Fruit fly (Drosophila melanogaster) whole organism, embryonic: ENCODE measurements around the gene CG15461.

Experiments used
- ATbp ChIP-seq: fragments of 200-800 bp; sonication (Bioruptor generic); optimal IDR thresholded peaks from 2 replicates; lab custom pipeline; 2017; ENCODE audit warnings: missing biosample characterization, mild to moderate bottlenecking, missing genetic modification characterization, missing genetic modification reagents
- CG10543 ChIP-seq: fragments of 200-800 bp; sonication (Bioruptor generic); optimal IDR thresholded peaks from 3 replicates; lab custom pipeline; 2017; ENCODE audit warnings: missing biosample characterization, mild to moderate bottlenecking, missing genetic modification characterization, moderate library complexity
- CG11504 ChIP-seq: fragments of 200-800 bp; sonication (Bioruptor generic); optimal IDR thresholded peaks from 3 replicates; lab custom pipeline; 2019; ENCODE audit warnings: missing biosample characterization, mild to moderate bottlenecking, missing genetic modification characterization, moderate library complexity
- CG12104 ChIP-seq: fragments of 200-800 bp; sonication (Bioruptor generic); optimal IDR thresholded peaks from 3 replicates; lab custom pipeline; 2016; ENCODE audit warnings: missing biosample characterization, missing genetic modification characterization
- CG12391 ChIP-seq: fragments of 200-800 bp; sonication (Bioruptor generic); optimal IDR thresholded peaks from 3 replicates; lab custom pipeline; 2018; ENCODE audit warnings: missing biosample characterization, mild to moderate bottlenecking, missing genetic modification characterization, moderate library complexity
- CG14860 ChIP-seq: fragments of 200-800 bp; sonication (Bioruptor generic); IDR thresholded peaks from 3 replicates; pipeline ENCODE4 v1.3.6; 2022; ENCODE audit warnings: missing biosample characterization, missing genetic modification characterization; ENCODE audit not compliant: partially characterized antibody
- CG17361 ChIP-seq: fragments of 200-800 bp; sonication (Bioruptor generic); IDR thresholded peaks from 3 replicates; pipeline ENCODE4 v1.3.6; 2022; ENCODE audit warnings: missing biosample characterization, missing genetic modification characterization
- CG17802 ChIP-seq: fragments of 200-800 bp; sonication (Bioruptor generic); optimal IDR thresholded peaks from 2 replicates; lab custom pipeline; 2018; ENCODE audit warnings: missing biosample characterization, mild to moderate bottlenecking, missing genetic modification characterization, moderate library complexity
- CG18599 ChIP-seq: fragments of 200-800 bp; sonication (Bioruptor generic); optimal IDR thresholded peaks from 3 replicates; lab custom pipeline; 2017; ENCODE audit warnings: missing biosample characterization, missing genetic modification characterization, mild to moderate bottlenecking, moderate library complexity, missing genetic modification reagents
- CG18764 ChIP-seq: fragments of 200-800 bp; sonication (Bioruptor generic); optimal IDR thresholded peaks from 3 replicates; lab custom pipeline; 2016; ENCODE audit warnings: missing biosample characterization, missing genetic modification characterization
- CG3163 ChIP-seq: fragments of 200-800 bp; sonication (Bioruptor generic); optimal IDR thresholded peaks from 3 replicates; lab custom pipeline; 2016; ENCODE audit warnings: missing biosample characterization, missing genetic modification characterization
- CG34422 ChIP-seq: fragments of 200-800 bp; sonication (Bioruptor generic); IDR thresholded peaks from 3 replicates; pipeline ENCODE4 v1.3.6; 2022; ENCODE audit warnings: missing biosample characterization, missing genetic modification characterization
- CG4424 ChIP-seq: fragments of 200-800 bp; sonication (Bioruptor generic); optimal IDR thresholded peaks from 3 replicates; lab custom pipeline; 2016; ENCODE audit warnings: missing biosample characterization, missing genetic modification characterization
- CG6272 ChIP-seq: fragments of 200-800 bp; sonication (Bioruptor generic); IDR thresholded peaks from 2 replicates; pipeline ENCODE4 v1.3.6; 2022; ENCODE audit warnings: missing biosample characterization, missing genetic modification characterization
- CG8944 ChIP-seq: fragments of 200-800 bp; sonication (Bioruptor generic); optimal IDR thresholded peaks from 3 replicates; lab custom pipeline; 2016; ENCODE audit warnings: missing biosample characterization, missing genetic modification characterization
- CG9437 ChIP-seq: fragments of 200-800 bp; sonication (Bioruptor generic); optimal IDR thresholded peaks from 2 replicates; lab custom pipeline; 2018; ENCODE audit warnings: missing biosample characterization, mild to moderate bottlenecking, missing genetic modification characterization
- CG9797 ChIP-seq: fragments of 200-800 bp; sonication (Bioruptor generic); optimal IDR thresholded peaks from 3 replicates; lab custom pipeline; 2018; ENCODE audit warnings: missing biosample characterization, mild to moderate bottlenecking, missing genetic modification characterization
- Chrac-16 ChIP-seq: fragments of 200-800 bp; sonication (Bioruptor generic); optimal IDR thresholded peaks from 3 replicates; lab custom pipeline; 2016; ENCODE audit warnings: missing biosample characterization, missing genetic modification characterization
- CoRest ChIP-seq: fragments of 200-800 bp; sonication (Bioruptor generic); optimal IDR thresholded peaks from 3 replicates; lab custom pipeline; 2018; ENCODE audit warnings: missing biosample characterization, mild to moderate bottlenecking, missing genetic modification characterization, moderate library complexity
- E2f2 ChIP-seq: fragments of 200-800 bp; sonication (Bioruptor generic); IDR thresholded peaks from 2 replicates; pipeline ENCODE4 v1.3.6; 2022; ENCODE audit warnings: missing biosample characterization, missing genetic modification characterization
- H15 ChIP-seq: fragments of 200-800 bp; sonication (Bioruptor generic); IDR thresholded peaks from 3 replicates; pipeline ENCODE4 v1.3.6; 2022; ENCODE audit warnings: missing biosample characterization, missing genetic modification characterization
- HLH54F ChIP-seq: fragments of 200-800 bp; sonication (Bioruptor generic); optimal IDR thresholded peaks from 3 replicates; lab custom pipeline; 2016; ENCODE audit warnings: missing biosample characterization, missing genetic modification characterization
- HLHmδ ChIP-seq: fragments of 200-800 bp; sonication (Bioruptor generic); optimal IDR thresholded peaks from 2 replicates; lab custom pipeline; 2018; ENCODE audit warnings: missing biosample characterization, mild to moderate bottlenecking, missing genetic modification characterization, moderate library complexity
- Hmr ChIP-seq: fragments of 200-800 bp; sonication (Bioruptor generic); optimal IDR thresholded peaks from 3 replicates; lab custom pipeline; 2017; ENCODE audit warnings: mild to moderate bottlenecking, missing biosample characterization, missing genetic modification reagents, missing genetic modification characterization
- Kr ChIP-seq: fragments of 200-800 bp; sonication (Bioruptor generic); optimal IDR thresholded peaks from 2 replicates; lab custom pipeline; 2017; ENCODE audit warnings: missing biosample characterization, mild to moderate bottlenecking, missing genetic modification characterization
- Mad ChIP-seq: fragments of 200-800 bp; sonication (Bioruptor generic); optimal IDR thresholded peaks from 2 replicates; lab custom pipeline; 2016; ENCODE audit warnings: missing biosample characterization, missing genetic modification characterization
- Ssrp ChIP-seq: fragments of 200-800 bp; sonication (Bioruptor generic); optimal IDR thresholded peaks from 2 replicates; lab custom pipeline; 2018; ENCODE audit warnings: missing biosample characterization, mild to moderate bottlenecking, missing genetic modification characterization, moderate library complexity
- ab ChIP-seq: fragments of 200-800 bp; sonication (Bioruptor generic); optimal IDR thresholded peaks from 2 replicates; lab custom pipeline; 2016; ENCODE audit warnings: missing biosample characterization, missing genetic modification characterization
- btn ChIP-seq: fragments of 200-800 bp; sonication (Bioruptor generic); optimal IDR thresholded peaks from 2 replicates; lab custom pipeline; 2016; ENCODE audit warnings: missing biosample characterization, missing genetic modification characterization
- cas ChIP-seq: fragments of 200-800 bp; sonication (Bioruptor generic); IDR thresholded peaks from 2 replicates; pipeline ENCODE4 v1.3.6; 2022; ENCODE audit warnings: missing biosample characterization, missing genetic modification characterization
- croc ChIP-seq: fragments of 200-800 bp; sonication (Bioruptor generic); conservative IDR thresholded peaks from 3 replicates; pipeline ENCODE4 v1.3.6; 2022; ENCODE audit warnings: missing biosample characterization, missing genetic modification characterization
- dati ChIP-seq: fragments of 200-800 bp; sonication (Bioruptor generic); IDR thresholded peaks from 2 replicates; pipeline ENCODE4 v1.3.6; 2022; ENCODE audit warnings: missing biosample characterization, missing genetic modification characterization
- dpn ChIP-seq, 2 experiments: fragments of 200-800 bp; sonication (Bioruptor generic); optimal IDR thresholded peaks; 3 replicates each; lab custom pipeline; 2016; ENCODE audit warnings: missing biosample characterization in 2 of 2, missing genetic modification characterization in 2 of 2
- ems ChIP-seq: fragments of 200-800 bp; sonication (Bioruptor generic); optimal IDR thresholded peaks from 3 replicates; lab custom pipeline; 2016; ENCODE audit warnings: missing biosample characterization, missing genetic modification characterization
- fd3F ChIP-seq: fragments of 200-800 bp; sonication (Bioruptor generic); optimal IDR thresholded peaks from 2 replicates; lab custom pipeline; 2018; ENCODE audit warnings: missing biosample characterization, mild to moderate bottlenecking, missing genetic modification characterization, moderate library complexity
- ind ChIP-seq: fragments of 200-800 bp; sonication (Bioruptor generic); optimal IDR thresholded peaks from 3 replicates; lab custom pipeline; 2016; ENCODE audit warnings: missing biosample characterization, missing genetic modification characterization
- jigr1 ChIP-seq: fragments of 200-800 bp; sonication (Bioruptor generic); IDR thresholded peaks from 3 replicates; pipeline ENCODE4 v1.3.6; 2022; ENCODE audit warnings: missing biosample characterization, missing genetic modification characterization
- kah ChIP-seq: fragments of 200-800 bp; sonication (Bioruptor generic); optimal IDR thresholded peaks from 2 replicates; lab custom pipeline; 2018; ENCODE audit warnings: missing biosample characterization, mild to moderate bottlenecking, missing genetic modification characterization
- lilli ChIP-seq: fragments of 200-800 bp; sonication (Bioruptor generic); optimal IDR thresholded peaks from 3 replicates; lab custom pipeline; 2016; ENCODE audit warnings: missing biosample characterization, missing genetic modification characterization
- lmd ChIP-seq: fragments of 200-800 bp; sonication (Bioruptor generic); IDR thresholded peaks from 2 replicates; pipeline ENCODE4 v1.3.6; 2022; ENCODE audit warnings: missing biosample characterization, missing genetic modification characterization
- lola ChIP-seq, 3 experiments: fragments of >200 bp in 2 of 3; fragments of 200-800 bp in 1 of 3; sonication (Bioruptor generic) in 1 of 3; optimal IDR thresholded peaks; 2 replicates each; lab custom pipeline; 2017 to 2019; ENCODE audit warnings: missing biosample characterization in 3 of 3, missing genetic modification characterization in 3 of 3, mild to moderate bottlenecking in 1 of 3, moderate library complexity in 1 of 3
- org-1 ChIP-seq: fragments of 200-800 bp; sonication (Bioruptor generic); optimal IDR thresholded peaks from 2 replicates; lab custom pipeline; 2017; ENCODE audit warnings: missing biosample characterization, missing genetic modification characterization
- pan ChIP-seq, 4 experiments: fragments of >200 bp in 3 of 4; fragments of 200-800 bp in 1 of 4; sonication (Bioruptor generic) in 1 of 4; optimal IDR thresholded peaks in 3 of 4; IDR thresholded peaks in 1 of 4; 2 replicates each; pipeline versions ENCODE4 v1.3.6 to Lab custom; 2017 to 2022; ENCODE audit warnings: missing biosample characterization in 2 of 4, missing genetic modification characterization in 2 of 4, mixed read lengths in 1 of 4
- prd ChIP-seq, 3 experiments: fragments of >200 bp in 2 of 3; fragments of 200-800 bp in 1 of 3; sonication (Bioruptor generic) in 1 of 3; optimal IDR thresholded peaks in 2 of 3; IDR thresholded peaks in 1 of 3; 2 replicates in 2 of 3; 3 replicates in 1 of 3; pipeline versions ENCODE4 v1.3.6 to Lab custom; 2017 to 2022; ENCODE audit warnings: missing biosample characterization in 1 of 3, missing genetic modification characterization in 1 of 3
- ro ChIP-seq: fragments of 200-800 bp; sonication (Bioruptor generic); IDR thresholded peaks from 2 replicates; pipeline ENCODE4 v1.3.6; 2022; ENCODE audit warnings: missing biosample characterization, missing genetic modification characterization
- row ChIP-seq: fragments of 200-800 bp; sonication (Bioruptor generic); IDR thresholded peaks from 3 replicates; pipeline ENCODE4 v1.3.6; 2022; ENCODE audit warnings: missing biosample characterization, missing genetic modification characterization
- sens ChIP-seq: fragments of 200-800 bp; sonication (Bioruptor generic); peaks from one replicate; lab custom pipeline; 2016; ENCODE audit warnings: missing biosample characterization, missing genetic modification characterization
- seq ChIP-seq: fragments of 200-800 bp; sonication (Bioruptor generic); IDR thresholded peaks from 2 replicates; pipeline ENCODE4 v1.3.6; 2022; ENCODE audit warnings: missing biosample characterization, missing genetic modification characterization
- trh ChIP-seq: fragments of 200-800 bp; sonication (Bioruptor generic); optimal IDR thresholded peaks from 2 replicates; lab custom pipeline; 2016; ENCODE audit warnings: missing biosample characterization, missing genetic modification characterization
- zfh2 ChIP-seq: fragments of 200-800 bp; sonication (Bioruptor generic); optimal IDR thresholded peaks from 2 replicates; lab custom pipeline; 2016; ENCODE audit warnings: missing biosample characterization, missing genetic modification characterization

The CG15461 gene

DNA sequence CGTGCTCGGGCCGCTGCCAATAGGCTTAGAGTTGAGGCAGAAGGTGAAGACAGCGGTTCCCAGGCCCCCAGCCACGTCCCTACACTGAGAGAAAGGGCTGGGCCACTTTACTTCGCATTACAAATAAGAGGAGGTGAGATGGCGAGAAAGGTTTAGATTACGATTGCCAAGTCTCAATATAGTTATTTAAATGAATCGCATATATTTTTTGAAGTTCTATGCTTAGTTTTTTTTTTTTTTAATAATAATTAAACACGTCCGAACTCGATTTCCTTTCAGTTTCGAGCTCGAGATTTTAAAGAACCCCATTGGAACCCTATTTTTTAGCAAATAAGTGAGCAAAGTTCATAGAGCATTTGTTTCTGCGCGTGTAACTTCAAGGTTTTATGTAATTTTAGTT is 21.8 kb downstream of the CG15461 start (continued):
- TF ChIP-seq Chrac-16 (GFP tag; lab: Kevin White, UChicago): peak; percentile 50
- peak; percentile 65 for TF ChIP-seq row (GFP tag; lab: Robert Waterston, UW)
- no peak for TF ChIP-seq HLHmδ
- peak; percentile 53 for TF ChIP-seq CoRest (tag; lab: Kevin White, UChicago)
- peak; percentile 55 for TF ChIP-seq ind (GFP tag; lab: Kevin White, UChicago)
- TF ChIP-seq prd (optimal IDR thresholded peaks at IDR 0.05; lab: Kevin White, UChicago): no peak
- TF ChIP-seq prd (GFP tag; IDR thresholded peaks at IDR 0.05; lab: Robert Waterston, UW): peak; percentile 54; the same call in 1 of the 3 replicates
- peak; percentile 17 for TF ChIP-seq fd3F (GFP tag; lab: Kevin White, UChicago)
- peak; percentile 52 for TF ChIP-seq lilli (GFP tag; lab: Kevin White, UChicago)
- peak; percentile 12 for TF ChIP-seq CG8944 (GFP tag; lab: Kevin White, UChicago)
- no peak for TF ChIP-seq Mad (GFP tag; lab: Kevin White, UChicago)
- TF ChIP-seq CG11504 (tag; lab: Kevin White, UChicago): peak; percentile 64
- TF ChIP-seq H15: 0 out of 3 replicates have a peak, but pooled peaks have one; percentile 34
- peak; percentile 59 for TF ChIP-seq ATbp (GFP tag; lab: Kevin White, UChicago)
- TF ChIP-seq jigr1 (GFP tag; lab: Robert Waterston, UW): peak; percentile 58; the same call in 1 of the 3 replicates
- peak; percentile 49 for TF ChIP-seq Ssrp (tag; lab: Kevin White, UChicago)
- peak; percentile 34 for TF ChIP-seq E2f2 (GFP tag; lab: Robert Waterston, UW)
- TF ChIP-seq lola (GFP tag; optimal IDR thresholded peaks at IDR 0.05; lab: Kevin White, UChicago): peak in 1 of 3 experiments; percentile 6
- peak; percentile 60 for TF ChIP-seq lmd (GFP tag; lab: Robert Waterston, UW)
- TF ChIP-seq CG12391: peak; percentile 34
- no peak for TF ChIP-seq cas (GFP tag; lab: Robert Waterston, UW)
- peak; percentile 43 for TF ChIP-seq CG18599 (GFP tag; lab: Kevin White, UChicago)
- TF ChIP-seq CG10543 (GFP tag; lab: Kevin White, UChicago): peak; percentile 23
- TF ChIP-seq Hmr: peak; percentile 44
- peak; percentile 17; the same call in 1 of the 3 replicates for TF ChIP-seq croc (GFP tag; lab: Robert Waterston, UW)
- peak; percentile 89 for TF ChIP-seq sens
- TF ChIP-seq seq (GFP tag; lab: Robert Waterston, UW): peak; percentile 38; the same call in 1 of the 2 replicates
- no peak for TF ChIP-seq CG14860 (GFP tag; lab: Robert Waterston, UW)
- TF ChIP-seq CG4424 (GFP tag; lab: Kevin White, UChicago): peak; percentile 58
- TF ChIP-seq CG3163: no peak
- peak; percentile 52; the same call in 1 of the 3 replicates for TF ChIP-seq CG17361 (GFP tag; lab: Robert Waterston, UW)
- peak; percentile 29 for TF ChIP-seq ab (GFP tag; lab: Kevin White, UChicago)
- peak; percentile 2 for TF ChIP-seq CG18764 (GFP tag; lab: Kevin White, UChicago)
- TF ChIP-seq zfh2 (GFP tag; lab: Kevin White, UChicago): peak; percentile 4
- peak; percentile 14 for TF ChIP-seq HLH54F (GFP tag; lab: Kevin White, UChicago)
- TF ChIP-seq ro (GFP tag; lab: Robert Waterston, UW): no peak
- TF ChIP-seq pan (optimal IDR thresholded peaks at IDR 0.05; lab: Kevin White, UChicago): no peak
- TF ChIP-seq pan (GFP tag; optimal IDR thresholded peaks at IDR 0.05 in 1 of 2, IDR thresholded peaks at IDR 0.05 in 1 of 2): peak in 1 of 2 experiments; percentile 31
- TF ChIP-seq CG9797: no peak
- TF ChIP-seq Kr: no peak
- peak; percentile 22 to 61 for TF ChIP-seq dpn (GFP tag; optimal IDR thresholded peaks at IDR 0.05; lab: Kevin White, UChicago)
- TF ChIP-seq trh: no peak
- TF ChIP-seq CG17802 (tag; lab: Kevin White, UChicago): no peak
- peak; percentile 17 for TF ChIP-seq org-1 (GFP tag; lab: Kevin White, UChicago)
- TF ChIP-seq CG34422 (GFP tag; lab: Robert Waterston, UW): peak; percentile 58; the same call in 1 of the 3 replicates
- peak; percentile 27 for TF ChIP-seq CG9437 (GFP tag; lab: Kevin White, UChicago)
- TF ChIP-seq CG12104: peak; percentile 51
- TF ChIP-seq dati (GFP tag; lab: Robert Waterston, UW): no peak
- TF ChIP-seq CG6272 (GFP tag; lab: Robert Waterston, UW): no peak
- TF ChIP-seq kah (GFP tag; lab: Kevin White, UChicago): no peak
- no peak for TF ChIP-seq btn (GFP tag; lab: Kevin White, UChicago)
- peak; percentile 41 for TF ChIP-seq ems (GFP tag; lab: Kevin White, UChicago)
